Worm (Caenorhabditis elegans) whole organism, L1 larva: ENCODE results near the gene daf-6.

Source experiments
- C04F5.9 ChIP-seq: sonication (generic microtip); optimal IDR thresholded peaks from 2 replicates; lab custom pipeline; 2016; ENCODE audit warnings: missing genetic modification characterization, missing compliant biosample characterization
- C16A3.4 ChIP-seq: fragments of 150-350 bp; optimal IDR thresholded peaks from 2 replicates; lab custom pipeline; 2014; ENCODE audit warnings: missing biosample characterization, missing genetic modification characterization
- F16B12.6 ChIP-seq: fragments of 150-350 bp; optimal IDR thresholded peaks from 2 replicates; lab custom pipeline; 2014; ENCODE audit warnings: missing biosample characterization, missing genetic modification characterization
- alr-1 ChIP-seq: fragments of 200-800 bp; sonication (Bioruptor generic); optimal IDR thresholded peaks from 2 replicates; lab custom pipeline; 2018; ENCODE audit warnings: borderline replicate concordance, mild to moderate bottlenecking, missing genetic modification characterization, missing compliant biosample characterization
- ama-1 ChIP-seq: fragments of 150-350 bp; optimal IDR thresholded peaks from 2 replicates; lab custom pipeline; 2014
- blmp-1 ChIP-seq: fragments of 150-350 bp; optimal IDR thresholded peaks from 2 replicates; lab custom pipeline; 2014; ENCODE audit warnings: missing biosample characterization, missing genetic modification characterization
- ceh-8 ChIP-seq: fragments of 200-800 bp; sonication (Bioruptor generic); optimal IDR thresholded peaks from 2 replicates; lab custom pipeline; 2018; ENCODE audit warnings: mild to moderate bottlenecking, missing genetic modification characterization, moderate library complexity, missing compliant biosample characterization
- ceh-82 ChIP-seq, 3 experiments: fragments of 150-350 bp in 1 of 3; sonication (generic microtip) in 2 of 3; optimal IDR thresholded peaks; 2 replicates each; lab custom pipeline; 2014 to 2017; ENCODE audit warnings: missing biosample characterization in 3 of 3, missing genetic modification characterization in 3 of 3
- ceh-90 ChIP-seq: sonication (generic microtip); optimal IDR thresholded peaks from 2 replicates; lab custom pipeline; 2016; ENCODE audit warnings: missing genetic modification characterization, missing compliant biosample characterization
- dsc-1 ChIP-seq: sonication (generic microtip); optimal IDR thresholded peaks from 2 replicates; lab custom pipeline; 2016; ENCODE audit warnings: mild to moderate bottlenecking, missing genetic modification characterization, missing compliant biosample characterization
- elt-3 ChIP-seq, 6 experiments: fragments of 150-350 bp in 1 of 6; sonication (generic microtip); optimal IDR thresholded peaks; 2 replicates each; lab custom pipeline; 2017 to 2018; ENCODE audit warnings: missing biosample characterization in 6 of 6, missing genetic modification characterization in 6 of 6, inconsistent platforms in 1 of 6
- ets-5 ChIP-seq: fragments of 200-800 bp; sonication (Bioruptor generic); IDR thresholded peaks from 2 replicates; pipeline ENCODE4 v1.3.6; 2022; ENCODE audit warnings: missing genetic modification characterization, missing compliant biosample characterization
- fkh-4 ChIP-seq: sonication (generic microtip); optimal IDR thresholded peaks from 2 replicates; lab custom pipeline; 2016; ENCODE audit warnings: missing compliant biosample characterization, missing genetic modification characterization, borderline replicate concordance
- fkh-8 ChIP-seq: sonication (generic microtip); optimal IDR thresholded peaks from 2 replicates; lab custom pipeline; 2016; ENCODE audit warnings: mild to moderate bottlenecking, missing genetic modification characterization, missing compliant biosample characterization
- fos-1 ChIP-seq: fragments of 150-350 bp; optimal IDR thresholded peaks from 2 replicates; lab custom pipeline; 2014; ENCODE audit warnings: missing biosample characterization, missing genetic modification characterization
- hlh-4 ChIP-seq: sonication (generic microtip); optimal IDR thresholded peaks from 2 replicates; lab custom pipeline; 2016; ENCODE audit warnings: mild to moderate bottlenecking, missing genetic modification characterization, missing compliant biosample characterization
- hpl-2 ChIP-seq: fragments of 150-350 bp; optimal IDR thresholded peaks from 2 replicates; lab custom pipeline; 2014; ENCODE audit warnings: missing biosample characterization, missing genetic modification reagents, missing genetic modification characterization
- isw-1 ChIP-seq: fragments of 200-800 bp; sonication (Bioruptor generic); IDR thresholded peaks from 2 replicates; pipeline ENCODE4 v1.3.6; 2022; ENCODE audit warnings: missing genetic modification characterization, missing compliant biosample characterization
- jun-1 ChIP-seq: fragments of 150-350 bp; optimal IDR thresholded peaks from 2 replicates; lab custom pipeline; 2014; ENCODE audit warnings: missing biosample characterization, missing genetic modification reagents, missing genetic modification characterization
- lin-15B ChIP-seq: fragments of 150-350 bp; sonication (generic microtip); optimal IDR thresholded peaks from 3 replicates; lab custom pipeline; 2014; ENCODE audit warnings: missing biosample characterization, missing genetic modification characterization
- lin-35 ChIP-seq, 2 experiments: fragments of 150-350 bp; optimal IDR thresholded peaks; 2 replicates each; lab custom pipeline; 2014; ENCODE audit warnings: missing biosample characterization in 2 of 2, missing genetic modification characterization in 2 of 2, missing genetic modification reagents in 2 of 2
- lin-39 ChIP-seq: fragments of 150-350 bp; optimal IDR thresholded peaks from 2 replicates; lab custom pipeline; 2014; ENCODE audit warnings: missing biosample characterization, missing genetic modification reagents, missing genetic modification characterization
- lir-3 ChIP-seq: sonication (generic microtip); optimal IDR thresholded peaks from 2 replicates; lab custom pipeline; 2016; ENCODE audit warnings: mild to moderate bottlenecking, missing genetic modification characterization, moderate library complexity, missing compliant biosample characterization; ENCODE audit not compliant: poor library complexity
- mab-9 ChIP-seq: fragments of 200-800 bp; sonication (Bioruptor generic); IDR thresholded peaks from 2 replicates; pipeline ENCODE4 v1.3.6; 2022; ENCODE audit warnings: missing genetic modification reagents, missing genetic modification characterization, missing compliant biosample characterization
- nhr-12 ChIP-seq: sonication (generic microtip); optimal IDR thresholded peaks from 2 replicates; lab custom pipeline; 2017; ENCODE audit warnings: missing biosample characterization, missing genetic modification characterization
- nhr-19 ChIP-seq: fragments of 200-800 bp; sonication (Bioruptor generic); conservative IDR thresholded peaks from 2 replicates; pipeline ENCODE4 v1.3.6; 2022; ENCODE audit warnings: missing genetic modification characterization, missing compliant biosample characterization
- nhr-20 ChIP-seq: sonication (generic microtip); optimal IDR thresholded peaks from 2 replicates; lab custom pipeline; 2016; ENCODE audit warnings: mild to moderate bottlenecking, missing genetic modification characterization, missing compliant biosample characterization
- nhr-237 ChIP-seq: fragments of 150-350 bp; optimal IDR thresholded peaks from 2 replicates; lab custom pipeline; 2014; ENCODE audit warnings: missing biosample characterization, missing genetic modification characterization
- nhr-28 ChIP-seq: fragments of 150-350 bp; optimal IDR thresholded peaks from 2 replicates; lab custom pipeline; 2014; ENCODE audit warnings: missing biosample characterization, missing genetic modification characterization
- nhr-84 ChIP-seq: sonication (generic microtip); optimal IDR thresholded peaks from 2 replicates; lab custom pipeline; 2017; ENCODE audit warnings: missing biosample characterization, missing genetic modification characterization
- nhr-90 ChIP-seq: sonication (generic microtip); optimal IDR thresholded peaks from 2 replicates; lab custom pipeline; 2016; ENCODE audit warnings: mild to moderate bottlenecking, missing genetic modification characterization, missing compliant biosample characterization; ENCODE audit not compliant: poor library complexity
- pqm-1 ChIP-seq: sonication (generic microtip); optimal IDR thresholded peaks from 3 replicates; lab custom pipeline; 2017; ENCODE audit warnings: missing biosample characterization, missing genetic modification characterization
- snpc-4 ChIP-seq: fragments of 150-350 bp; optimal IDR thresholded peaks from 2 replicates; lab custom pipeline; 2014; ENCODE audit warnings: missing biosample characterization, missing genetic modification characterization
- sox-4 ChIP-seq: sonication (generic microtip); optimal IDR thresholded peaks from 2 replicates; lab custom pipeline; 2016; ENCODE audit warnings: missing genetic modification characterization, missing compliant biosample characterization
- sptf-1 ChIP-seq: fragments of 150-350 bp; optimal IDR thresholded peaks from 2 replicates; lab custom pipeline; 2014; ENCODE audit warnings: missing biosample characterization, missing genetic modification characterization
- tbx-2 ChIP-seq: sonication (generic microtip); optimal IDR thresholded peaks from 2 replicates; lab custom pipeline; 2016; ENCODE audit warnings: missing genetic modification characterization, missing compliant biosample characterization
- vab-15 ChIP-seq: sonication (generic microtip); optimal IDR thresholded peaks from 2 replicates; lab custom pipeline; 2017; ENCODE audit warnings: missing genotype, mild to moderate bottlenecking, missing genetic modification characterization, missing compliant biosample characterization
- ztf-4 ChIP-seq: fragments of 150-350 bp; optimal IDR thresholded peaks from 2 replicates; lab custom pipeline; 2014; ENCODE audit warnings: missing biosample characterization, missing genetic modification characterization

The daf-6 gene

ce11 chrX:14875668-14876067 lies 12.6 kb upstream of the daf-6 start, which contains the start of gene sssh-1:
sssh-1 (plus strand) TSS chrX:14875968.
- TF ChIP-seq alr-1, result no peak
- no peak for TF ChIP-seq isw-1 (GFP tag; lab: Robert Waterston, UW)
- no peak for TF ChIP-seq fkh-8 (tag; lab: Kevin White, UChicago)
- no peak for TF ChIP-seq hlh-4 (tag; lab: Kevin White, UChicago)
- no peak for TF ChIP-seq pqm-1 (tag; lab: Kevin White, UChicago)
- TF ChIP-seq nhr-84, result no peak
- no peak for TF ChIP-seq ceh-8
- no peak for TF ChIP-seq lin-35 (GFP tag; optimal IDR thresholded peaks at IDR 0.05; lab: Kevin White, UChicago)
- no peak for TF ChIP-seq nhr-20 (tag; lab: Kevin White, UChicago)
- TF ChIP-seq C04F5.9, result no peak
- no peak for TF ChIP-seq nhr-28 (tag; lab: Kevin White, UChicago)

ce11 chrX:14877691-14878090 lies 10.6 kb upstream of the daf-6 start:
- TF ChIP-seq ceh-90 (tag; lab: Kevin White, UChicago) (no peak), lin-39 (tag; lab: Kevin White, UChicago) (no peak), ztf-4 (tag; lab: Kevin White, UChicago) (no peak), hpl-2 (GFP tag; lab: Kevin White, UChicago) (no peak), fkh-4 (tag; lab: Kevin White, UChicago) (no peak), C16A3.4 (tag; lab: Kevin White, UChicago) (no peak), nhr-19 (GFP tag; lab: Robert Waterston, UW) (no peak)

ce11 chrX:14881119-14881518 lies 7.2 kb upstream of the daf-6 start, which contains the start of gene flp-8:
flp-8 (plus strand) TSS chrX:14881419.
- no peak for TF ChIP-seq nhr-12 (tag; lab: Kevin White, UChicago)
- no peak for TF ChIP-seq F16B12.6
- no peak for TF ChIP-seq isw-1 (GFP tag; lab: Robert Waterston, UW)
- TF ChIP-seq fkh-8 (tag; lab: Kevin White, UChicago), result no peak
- TF ChIP-seq nhr-20 (tag; lab: Kevin White, UChicago), result no peak
- TF ChIP-seq lin-15B (tag; lab: Kevin White, UChicago), result no peak
- TF ChIP-seq tbx-2 (tag; lab: Kevin White, UChicago), result no peak
- TF ChIP-seq dsc-1 (tag; lab: Kevin White, UChicago), result no peak
- no peak for TF ChIP-seq ets-5 (GFP tag; lab: Robert Waterston, UW)
- TF ChIP-seq ceh-82 (tag; optimal IDR thresholded peaks at IDR 0.05; lab: Kevin White, UChicago), result no peak
- TF ChIP-seq ama-1 (lab: Kevin White, UChicago), result no peak
- no peak for TF ChIP-seq nhr-90 (tag; lab: Kevin White, UChicago)
- TF ChIP-seq sptf-1 (tag; lab: Kevin White, UChicago), result no peak
- no peak for TF ChIP-seq vab-15
- TF ChIP-seq snpc-4 (tag; lab: Kevin White, UChicago), result no peak
- no peak for TF ChIP-seq sox-4
- no peak for TF ChIP-seq elt-3 (tag; optimal IDR thresholded peaks at IDR 0.05; lab: Kevin White, UChicago)
- no peak for TF ChIP-seq hlh-4 (tag; lab: Kevin White, UChicago)

ce11 chrX:14885855-14886254 lies 2.4 kb upstream of the daf-6 start:
- peak in 1 of 6 experiments; percentile 32 for TF ChIP-seq elt-3 (tag; optimal IDR thresholded peaks at IDR 0.05; lab: Kevin White, UChicago)
- TF ChIP-seq F16B12.6, result no peak
- no peak for TF ChIP-seq lir-3 (tag; lab: Kevin White, UChicago)
- TF ChIP-seq mab-9, result no peak
- TF ChIP-seq nhr-237 (tag; lab: Kevin White, UChicago), result no peak
- peak; percentile 88 for TF ChIP-seq blmp-1 (tag; lab: Kevin White, UChicago)
- no peak for TF ChIP-seq fos-1 (tag; lab: Kevin White, UChicago)
- no peak for TF ChIP-seq lin-15B (tag; lab: Kevin White, UChicago)
- TF ChIP-seq dsc-1 (tag; lab: Kevin White, UChicago), result no peak
- no peak for TF ChIP-seq jun-1 (tag; lab: Kevin White, UChicago)
